Fruit fly (Drosophila melanogaster) whole organism, adult: ENCODE results near the gene SrpRalpha.

Experiments used
- CG11617 ChIP-seq: fragments of 200-800 bp; sonication (Bioruptor generic); optimal IDR thresholded peaks from 2 replicates; lab custom pipeline; 2017; ENCODE audit warnings: mild to moderate bottlenecking, missing biosample characterization, missing genetic modification reagents, missing genetic modification characterization
- CG12768 ChIP-seq: fragments of 200-800 bp; sonication (Bioruptor generic); optimal IDR thresholded peaks from 2 replicates; lab custom pipeline; 2017; ENCODE audit warnings: missing biosample characterization, missing genetic modification characterization, mild to moderate bottlenecking, moderate library complexity, missing genetic modification reagents
- CG33017 ChIP-seq: fragments of 200-800 bp; sonication (Bioruptor generic); optimal IDR thresholded peaks from 2 replicates; lab custom pipeline; 2018; ENCODE audit warnings: missing biosample characterization, mild to moderate bottlenecking, missing genetic modification characterization, moderate library complexity
- Clk ChIP-seq: fragments of 200-800 bp; sonication (Bioruptor generic); optimal IDR thresholded peaks from 2 replicates; lab custom pipeline; 2017; ENCODE audit warnings: missing biosample characterization, missing genetic modification characterization
- Crg-1 ChIP-seq: fragments of 200-800 bp; sonication (Bioruptor generic); optimal IDR thresholded peaks from 2 replicates; lab custom pipeline; 2016; ENCODE audit warnings: missing biosample characterization, missing genetic modification characterization
- bab1 ChIP-seq: fragments of 200-800 bp; sonication (Bioruptor generic); optimal IDR thresholded peaks from 3 replicates; lab custom pipeline; 2019; ENCODE audit warnings: missing biosample characterization, mild to moderate bottlenecking, missing genetic modification characterization, moderate library complexity
- cnc ChIP-seq, 2 experiments: fragments of >200 bp; optimal IDR thresholded peaks; 2 replicates each; lab custom pipeline; 2017
- kay ChIP-seq: fragments of 200-800 bp; sonication (Bioruptor generic); peaks from one replicate; lab custom pipeline; 2016; ENCODE audit warnings: missing biosample characterization, missing genetic modification characterization, borderline replicate concordance
- ovo ChIP-seq: fragments of 200-800 bp; sonication (Bioruptor generic); optimal IDR thresholded peaks from 2 replicates; lab custom pipeline; 2016; ENCODE audit warnings: missing biosample characterization, missing genetic modification characterization
- pad ChIP-seq: fragments of 200-800 bp; sonication (Bioruptor generic); optimal IDR thresholded peaks from 3 replicates; lab custom pipeline; 2017; ENCODE audit warnings: missing biosample characterization, missing genetic modification characterization, mild to moderate bottlenecking, moderate library complexity, missing genetic modification reagents
- toe ChIP-seq: fragments of 200-800 bp; sonication (Bioruptor generic); optimal IDR thresholded peaks from 2 replicates; lab custom pipeline; 2016; ENCODE audit warnings: missing biosample characterization, missing genetic modification characterization

DNA sequence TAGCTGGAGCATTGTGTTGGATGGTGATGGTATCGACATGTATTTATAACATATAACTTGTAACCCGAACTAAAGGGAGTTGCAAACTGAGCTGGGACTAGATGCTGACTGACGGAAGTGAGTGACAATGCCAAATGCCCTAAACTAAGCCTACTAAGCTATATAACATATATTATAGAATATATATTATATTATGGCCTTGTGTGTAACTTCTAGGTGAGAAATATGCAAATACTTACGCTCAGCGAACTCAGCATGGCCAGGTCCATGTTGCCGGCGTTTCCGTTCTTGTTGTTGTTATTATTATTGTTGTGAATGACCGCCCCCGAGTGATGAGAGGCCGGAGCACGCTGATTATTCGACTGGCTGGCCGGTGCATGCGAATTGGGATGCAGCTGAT, 3.4 kb upstream of the SrpRalpha start, which contains the start of gene CG44385:
- TF ChIP-seq CG33017 (tag; lab: Kevin White, UChicago) (no peak), pad (GFP tag; lab: Kevin White, UChicago) (no peak), bab1 (no peak), ovo (GFP tag; lab: Kevin White, UChicago) (no peak), CG12768 (GFP tag; lab: Kevin White, UChicago) (no peak), toe (no peak), kay (GFP tag; lab: Kevin White, UChicago) (no peak), cnc (optimal IDR thresholded peaks at IDR 0.05; lab: Kevin White, UChicago) (no peak), Clk (GFP tag; lab: Kevin White, UChicago) (no peak), Crg-1 (GFP tag; lab: Kevin White, UChicago) (no peak), CG11617 (GFP tag; lab: Kevin White, UChicago) (no peak)
